Worm (Caenorhabditis elegans): Measurements from ENCODE around the gene arl-1.

DNA sequence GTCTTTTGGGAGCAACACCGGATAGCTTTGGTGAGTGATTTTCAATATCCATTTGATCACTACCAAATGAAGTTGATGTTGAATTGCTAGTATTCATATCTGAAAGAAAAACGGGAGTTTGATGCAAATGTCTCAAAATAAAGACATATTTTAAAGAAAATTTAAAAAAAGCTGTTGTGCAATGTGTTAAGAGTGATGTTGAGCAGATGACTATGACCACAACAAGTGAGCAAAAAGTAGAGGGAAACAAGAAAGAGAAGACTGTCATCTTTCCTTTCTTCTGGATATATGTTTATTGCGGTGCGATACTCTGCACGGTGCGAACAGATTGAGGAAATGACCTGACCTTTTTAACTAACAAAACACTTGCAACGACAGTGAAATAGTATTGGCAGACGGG lies 41.6 kb downstream of the arl-1 start, which contains the start of gene T22C8.4:
- TF ChIP-seq egl-27 (tag; optimal IDR thresholded peaks at IDR 0.05): no peak
- no peak for TF ChIP-seq lsy-2 (tag; optimal IDR thresholded peaks at IDR 0.05)

Data from whole organism, L2 larva.